Fruit fly (Drosophila melanogaster) whole organism, embryonic: ENCODE measurements around the gene Hpr1.
A peak's percentile ranks its signal among the peaks of the same experiment; 100 is the strongest.

Experiments used
- Ada2b ChIP-seq: fragments of 200-800 bp; sonication (Bioruptor generic); IDR thresholded peaks from 2 replicates; pipeline ENCODE4 v1.3.6; 2022; ENCODE audit warnings: missing biosample characterization, missing genetic modification characterization
- C15 ChIP-seq: fragments of 200-800 bp; sonication (Bioruptor generic); IDR thresholded peaks from 3 replicates; pipeline ENCODE4 v1.3.6; 2022; ENCODE audit warnings: missing biosample characterization, missing genetic modification characterization
- CG10543 ChIP-seq: fragments of 200-800 bp; sonication (Bioruptor generic); optimal IDR thresholded peaks from 3 replicates; lab custom pipeline; 2017; ENCODE audit warnings: missing biosample characterization, mild to moderate bottlenecking, missing genetic modification characterization, moderate library complexity
- CG11085 ChIP-seq: fragments of 200-800 bp; sonication (Bioruptor generic); IDR thresholded peaks from 2 replicates; pipeline ENCODE4 v1.3.6; 2022; ENCODE audit warnings: missing biosample characterization, missing genetic modification characterization
- CG11696 ChIP-seq: fragments of 200-800 bp; sonication (Bioruptor generic); IDR thresholded peaks from 2 replicates; pipeline ENCODE4 v1.3.6; 2022; ENCODE audit warnings: missing biosample characterization, missing genetic modification characterization
- CG14965 ChIP-seq: fragments of 200-800 bp; sonication (Bioruptor generic); optimal IDR thresholded peaks from 2 replicates; lab custom pipeline; 2016; ENCODE audit warnings: missing biosample characterization, missing genetic modification characterization, borderline replicate concordance
- CG15269 ChIP-seq: fragments of 200-800 bp; sonication (Bioruptor generic); optimal IDR thresholded peaks from 2 replicates; lab custom pipeline; 2018; ENCODE audit warnings: missing biosample characterization, mild to moderate bottlenecking, missing genetic modification characterization, moderate library complexity
- CG16863 ChIP-seq: fragments of 200-800 bp; sonication (Bioruptor generic); optimal IDR thresholded peaks from 3 replicates; lab custom pipeline; 2016; ENCODE audit warnings: missing biosample characterization, missing genetic modification characterization
- CG18599 ChIP-seq: fragments of 200-800 bp; sonication (Bioruptor generic); optimal IDR thresholded peaks from 3 replicates; lab custom pipeline; 2017; ENCODE audit warnings: missing biosample characterization, missing genetic modification characterization, mild to moderate bottlenecking, moderate library complexity, missing genetic modification reagents
- CG34376 ChIP-seq: fragments of 200-800 bp; sonication (Bioruptor generic); optimal IDR thresholded peaks from 2 replicates; lab custom pipeline; 2018; ENCODE audit warnings: missing biosample characterization, mild to moderate bottlenecking, missing genetic modification characterization
- CG34422 ChIP-seq: fragments of 200-800 bp; sonication (Bioruptor generic); IDR thresholded peaks from 3 replicates; pipeline ENCODE4 v1.3.6; 2022; ENCODE audit warnings: missing biosample characterization, missing genetic modification characterization
- CG4820 ChIP-seq: fragments of 200-800 bp; sonication (Bioruptor generic); optimal IDR thresholded peaks from 3 replicates; lab custom pipeline; 2016; ENCODE audit warnings: missing biosample characterization, missing genetic modification characterization
- CG5953 ChIP-seq: fragments of 200-800 bp; sonication (Bioruptor generic); IDR thresholded peaks from 2 replicates; pipeline ENCODE4 v1.3.6; 2022; ENCODE audit warnings: missing biosample characterization, missing genetic modification characterization
- CG7987 ChIP-seq: fragments of 200-800 bp; sonication (Bioruptor generic); optimal IDR thresholded peaks from 2 replicates; lab custom pipeline; 2018; ENCODE audit warnings: missing biosample characterization, mild to moderate bottlenecking, missing genetic modification characterization, moderate library complexity
- CG9932 ChIP-seq: fragments of 200-800 bp; sonication (Bioruptor generic); IDR thresholded peaks from 2 replicates; pipeline ENCODE4 v1.3.6; 2022; ENCODE audit warnings: missing biosample characterization, missing genetic modification characterization
- CkIIα-i1 ChIP-seq: fragments of 200-800 bp; sonication (Bioruptor generic); IDR thresholded peaks from 2 replicates; pipeline ENCODE4 v1.3.6; 2022; ENCODE audit warnings: missing biosample characterization, missing genetic modification characterization
- Drgx ChIP-seq: fragments of 200-800 bp; sonication (Bioruptor generic); IDR thresholded peaks from 2 replicates; pipeline ENCODE4 v1.3.6; 2022; ENCODE audit warnings: missing biosample characterization, missing genetic modification characterization
- Hey ChIP-seq: fragments of 200-800 bp; sonication (Bioruptor generic); optimal IDR thresholded peaks from 3 replicates; lab custom pipeline; 2018; ENCODE audit warnings: missing biosample characterization, mild to moderate bottlenecking, missing genetic modification characterization
- Hmr ChIP-seq: fragments of 200-800 bp; sonication (Bioruptor generic); optimal IDR thresholded peaks from 3 replicates; lab custom pipeline; 2017; ENCODE audit warnings: mild to moderate bottlenecking, missing biosample characterization, missing genetic modification reagents, missing genetic modification characterization
- Mrtf ChIP-seq: fragments of 200-800 bp; sonication (Bioruptor generic); IDR thresholded peaks from 3 replicates; pipeline ENCODE4 v1.3.6; 2022; ENCODE audit warnings: missing biosample characterization, missing genetic modification characterization
- NFAT ChIP-seq: fragments of 200-800 bp; sonication (Bioruptor generic); IDR thresholded peaks from 2 replicates; pipeline ENCODE4 v1.3.6; 2022; ENCODE audit warnings: missing biosample characterization, missing genetic modification characterization
- Ptx1 ChIP-seq: fragments of 200-800 bp; sonication (Bioruptor generic); IDR thresholded peaks from 2 replicates; pipeline ENCODE4 v1.3.6; 2022; ENCODE audit warnings: missing biosample characterization, missing genetic modification characterization
- Rfx ChIP-seq: fragments of 200-800 bp; sonication (Bioruptor generic); IDR thresholded peaks from 2 replicates; pipeline ENCODE4 v1.3.6; 2022; ENCODE audit warnings: missing biosample characterization, missing genetic modification characterization
- Vsx1 ChIP-seq: fragments of 200-800 bp; sonication (Bioruptor generic); optimal IDR thresholded peaks from 2 replicates; lab custom pipeline; 2017; ENCODE audit warnings: missing biosample characterization, mild to moderate bottlenecking, missing genetic modification characterization, missing genetic modification reagents
- ap ChIP-seq: fragments of 200-800 bp; sonication (Bioruptor generic); IDR thresholded peaks from 2 replicates; pipeline ENCODE4 v1.3.6; 2022; ENCODE audit warnings: missing biosample characterization, missing genetic modification characterization
- ara ChIP-seq: fragments of 200-800 bp; sonication (Bioruptor generic); IDR thresholded peaks from 2 replicates; pipeline ENCODE4 v1.3.6; 2022; ENCODE audit warnings: missing biosample characterization, missing genetic modification characterization
- bcd ChIP-seq: fragments of 200-800 bp; sonication (Bioruptor generic); optimal IDR thresholded peaks from 2 replicates; lab custom pipeline; 2017; ENCODE audit warnings: missing biosample characterization, mild to moderate bottlenecking, missing genetic modification characterization
- bsh ChIP-seq, 2 experiments: fragments of 200-800 bp; sonication (Bioruptor generic); optimal IDR thresholded peaks; 2 replicates each; lab custom pipeline; 2017 to 2018; ENCODE audit warnings: mild to moderate bottlenecking in 2 of 2, missing biosample characterization in 2 of 2, missing genetic modification characterization in 2 of 2, moderate library complexity in 1 of 2
- croc ChIP-seq: fragments of 200-800 bp; sonication (Bioruptor generic); conservative IDR thresholded peaks from 3 replicates; pipeline ENCODE4 v1.3.6; 2022; ENCODE audit warnings: missing biosample characterization, missing genetic modification characterization
- cwo ChIP-seq: fragments of 200-800 bp; sonication (Bioruptor generic); optimal IDR thresholded peaks from 3 replicates; lab custom pipeline; 2017; ENCODE audit warnings: missing biosample characterization, missing genetic modification characterization, mild to moderate bottlenecking, moderate library complexity, missing genetic modification reagents
- dmrt99B ChIP-seq: fragments of 200-800 bp; sonication (Bioruptor generic); optimal IDR thresholded peaks from 2 replicates; lab custom pipeline; 2018; ENCODE audit warnings: missing biosample characterization, mild to moderate bottlenecking, missing genetic modification characterization, moderate library complexity
- dpn ChIP-seq, 2 experiments: fragments of 200-800 bp; sonication (Bioruptor generic); optimal IDR thresholded peaks; 3 replicates each; lab custom pipeline; 2016; ENCODE audit warnings: missing biosample characterization in 2 of 2, missing genetic modification characterization in 2 of 2
- dysf ChIP-seq: fragments of 200-800 bp; sonication (Bioruptor generic); IDR thresholded peaks from 3 replicates; pipeline ENCODE4 v1.3.6; 2022; ENCODE audit warnings: missing biosample characterization, missing genetic modification characterization
- en ChIP-seq: fragments of 200-800 bp; sonication (Bioruptor generic); optimal IDR thresholded peaks from 2 replicates; lab custom pipeline; 2016; ENCODE audit warnings: missing biosample characterization, missing genetic modification characterization
- exex ChIP-seq: fragments of 200-800 bp; sonication (Bioruptor generic); optimal IDR thresholded peaks from 4 replicates; lab custom pipeline; 2018; ENCODE audit warnings: missing biosample characterization, mild to moderate bottlenecking, missing genetic modification characterization, moderate library complexity
- ftz-f1 ChIP-seq: fragments of 200-800 bp; sonication (Bioruptor generic); optimal IDR thresholded peaks from 2 replicates; lab custom pipeline; 2016; ENCODE audit warnings: missing biosample characterization, missing genetic modification characterization
- gcm ChIP-seq: fragments of 200-800 bp; sonication (Bioruptor generic); optimal IDR thresholded peaks from 2 replicates; lab custom pipeline; 2019; ENCODE audit warnings: missing biosample characterization, mild to moderate bottlenecking, missing genetic modification characterization, moderate library complexity
- grn ChIP-seq: fragments of 200-800 bp; sonication (Bioruptor generic); optimal IDR thresholded peaks from 3 replicates; lab custom pipeline; 2017; ENCODE audit warnings: missing biosample characterization, missing genetic modification characterization
- jing ChIP-seq: fragments of 200-800 bp; sonication (Bioruptor generic); optimal IDR thresholded peaks from 2 replicates; lab custom pipeline; 2018; ENCODE audit warnings: missing biosample characterization, mild to moderate bottlenecking, missing genetic modification characterization
- lbe ChIP-seq: fragments of 200-800 bp; sonication (Bioruptor generic); optimal IDR thresholded peaks from 2 replicates; lab custom pipeline; 2016; ENCODE audit warnings: missing biosample characterization, mild to moderate bottlenecking, missing genetic modification characterization
- nerfin-1 ChIP-seq: fragments of 200-800 bp; sonication (Bioruptor generic); optimal IDR thresholded peaks from 3 replicates; lab custom pipeline; 2019; ENCODE audit warnings: missing biosample characterization, mild to moderate bottlenecking, missing genetic modification characterization, moderate library complexity
- pb ChIP-seq: fragments of 200-800 bp; sonication (Bioruptor generic); optimal IDR thresholded peaks from 3 replicates; lab custom pipeline; 2016; ENCODE audit warnings: missing biosample characterization, missing genetic modification characterization
- pfk ChIP-seq: fragments of 200-800 bp; sonication (Bioruptor generic); optimal IDR thresholded peaks from 2 replicates; lab custom pipeline; 2018; ENCODE audit warnings: missing biosample characterization, mild to moderate bottlenecking, missing genetic modification characterization, moderate library complexity
- row ChIP-seq: fragments of 200-800 bp; sonication (Bioruptor generic); IDR thresholded peaks from 3 replicates; pipeline ENCODE4 v1.3.6; 2022; ENCODE audit warnings: missing biosample characterization, missing genetic modification characterization
- sens ChIP-seq: fragments of 200-800 bp; sonication (Bioruptor generic); peaks from one replicate; lab custom pipeline; 2016; ENCODE audit warnings: missing biosample characterization, missing genetic modification characterization
- slp2 ChIP-seq: fragments of 200-800 bp; sonication (Bioruptor generic); optimal IDR thresholded peaks from 2 replicates; lab custom pipeline; 2016; ENCODE audit warnings: missing biosample characterization, missing genetic modification characterization
- so ChIP-seq: fragments of 200-800 bp; sonication (Bioruptor generic); IDR thresholded peaks from 3 replicates; pipeline ENCODE4 v1.3.6; 2022; ENCODE audit warnings: missing biosample characterization, missing genetic modification characterization
- sob ChIP-seq: fragments of 200-800 bp; sonication (Bioruptor generic); IDR thresholded peaks from 2 replicates; pipeline ENCODE4 v1.3.6; 2022; ENCODE audit warnings: missing biosample characterization, missing genetic modification characterization
- unpg ChIP-seq: fragments of 200-800 bp; sonication (Bioruptor generic); optimal IDR thresholded peaks from 3 replicates; lab custom pipeline; 2018; ENCODE audit warnings: missing biosample characterization, mild to moderate bottlenecking, missing genetic modification characterization, moderate library complexity

The Hpr1 gene

DNA sequence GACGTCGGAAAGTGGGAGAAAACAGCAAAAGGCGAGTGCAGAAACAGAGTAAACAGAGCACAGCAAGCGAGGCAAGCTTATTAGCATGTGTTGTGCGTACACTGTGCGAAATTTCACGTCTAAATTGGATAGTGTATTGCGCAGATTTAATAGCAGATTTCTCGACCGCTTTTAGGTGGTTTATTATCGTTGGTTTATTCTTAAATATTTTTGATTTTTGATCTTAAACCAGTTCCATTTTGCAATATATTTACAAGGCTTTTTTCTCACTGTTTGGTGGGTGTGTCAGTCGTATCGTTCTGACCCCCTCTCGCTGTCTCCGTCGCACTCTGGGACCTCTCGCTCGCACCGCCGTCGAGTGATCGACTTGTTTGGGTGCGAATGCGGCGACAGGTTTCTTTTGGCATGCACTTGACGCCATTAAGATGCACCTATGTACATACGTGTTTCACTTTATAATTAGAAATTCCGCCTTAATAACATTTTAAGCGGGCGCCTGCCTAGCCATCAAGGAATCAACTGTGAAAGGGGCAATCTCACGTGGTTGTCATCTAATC lies 12.8 kb upstream of the Hpr1 start (continued):
- TF ChIP-seq Mrtf (no peak), dpn (GFP tag; optimal IDR thresholded peaks at IDR 0.05; lab: Kevin White, UChicago) (peak in 1 of 2 experiments; percentile 11), CG4820 (GFP tag; lab: Kevin White, UChicago) (peak; percentile 9), CkIIα-i1 (GFP tag; lab: Robert Waterston, UW) (no peak), lbe (GFP tag; lab: Kevin White, UChicago) (peak; percentile 49), Hmr (GFP tag; lab: Kevin White, UChicago) (no peak), CG14965 (GFP tag; lab: Kevin White, UChicago) (no peak), Rfx (GFP tag; lab: Robert Waterston, UW) (0 out of 2 replicates have a peak, but pooled peaks have one; percentile 25), Ada2b (GFP tag; lab: Robert Waterston, UW) (peak; percentile 26; the same call in 1 of the 2 replicates), CG34422 (GFP tag; lab: Robert Waterston, UW) (0 out of 3 replicates have a peak, but pooled peaks have one; percentile 18), so (GFP tag; lab: Robert Waterston, UW) (0 out of 3 replicates have a peak, but pooled peaks have one; percentile 39), bsh (GFP tag; optimal IDR thresholded peaks at IDR 0.05; lab: Kevin White, UChicago) (peak in 1 of 2 experiments; percentile 78), dmrt99B (tag; lab: Kevin White, UChicago) (peak; percentile 44), dysf (GFP tag; lab: Robert Waterston, UW) (peak; percentile 31; the same call in 1 of the 3 replicates), en (no peak), ap (GFP tag; lab: Robert Waterston, UW) (peak; percentile 16; the same call in 1 of the 2 replicates), CG11696 (GFP tag; lab: Robert Waterston, UW) (no peak), croc (no peak), Drgx (GFP tag; lab: Robert Waterston, UW) (peak; percentile 95), CG15269 (tag; lab: Kevin White, UChicago) (peak; percentile 9), unpg (GFP tag; lab: Kevin White, UChicago) (peak; percentile 24), CG16863 (GFP tag; lab: Kevin White, UChicago) (peak; percentile 6), sob (GFP tag; lab: Robert Waterston, UW) (peak; percentile 27; the same call in 1 of the 2 replicates), pb (GFP tag; lab: Kevin White, UChicago) (no peak), Ptx1 (peak; percentile 49; the same call in 1 of the 2 replicates), CG9932 (GFP tag; lab: Robert Waterston, UW) (0 out of 2 replicates have a peak, but pooled peaks have one; percentile 27), row (peak; percentile 58), C15 (0 out of 3 replicates have a peak, but pooled peaks have one; percentile 19), sens (GFP tag; lab: Kevin White, UChicago) (peak; percentile 75), slp2 (GFP tag; lab: Kevin White, UChicago) (no peak)

DNA sequence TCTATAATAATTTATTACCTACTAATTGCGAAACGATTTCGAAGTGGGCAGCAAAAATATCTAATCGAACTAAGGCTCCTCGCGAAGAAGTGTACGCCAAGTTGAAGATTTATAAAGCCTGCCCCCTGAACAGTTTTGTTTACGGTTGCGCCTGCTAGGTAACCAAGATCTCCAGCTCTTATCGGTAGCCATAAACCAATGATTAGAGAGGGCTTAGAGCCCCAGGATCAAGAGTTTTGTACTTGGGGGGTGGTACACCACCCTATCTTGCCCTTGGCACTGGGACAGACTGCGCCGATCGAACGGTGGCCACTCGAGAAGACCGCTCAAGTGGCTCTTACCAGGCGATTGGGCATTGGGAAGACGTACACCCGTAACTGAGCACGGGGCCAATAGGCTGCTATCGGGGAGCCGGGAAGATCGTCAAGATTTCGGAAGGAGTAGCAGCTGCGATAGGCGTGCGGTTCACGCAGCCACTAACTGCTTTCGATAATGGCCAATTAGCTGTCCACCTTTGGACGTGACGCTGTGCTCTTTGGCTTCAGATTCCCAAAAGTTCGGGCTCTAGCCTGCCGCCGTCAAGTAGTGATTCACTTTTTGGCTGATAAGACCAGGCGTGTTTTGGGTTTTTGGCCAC lies 11.2 kb upstream of the Hpr1 start:
- no peak for TF ChIP-seq CG11085
- TF ChIP-seq grn (GFP tag; lab: Kevin White, UChicago), result peak; percentile 75
- TF ChIP-seq ara, result no peak
- TF ChIP-seq nerfin-1 (tag; lab: Kevin White, UChicago), result no peak
- TF ChIP-seq Vsx1 (GFP tag; lab: Kevin White, UChicago), result peak; percentile 24
- TF ChIP-seq CG34376 (GFP tag; lab: Kevin White, UChicago), result peak; percentile 86
- peak; percentile 87 for TF ChIP-seq exex (tag; lab: Kevin White, UChicago)
- TF ChIP-seq CG5953 (GFP tag; lab: Robert Waterston, UW), result no peak
- no peak for TF ChIP-seq gcm (GFP tag; lab: Kevin White, UChicago)
- TF ChIP-seq cwo (GFP tag; lab: Kevin White, UChicago), result peak; percentile 70
- no peak for TF ChIP-seq Ada2b (GFP tag; lab: Robert Waterston, UW)
- 0 out of 2 replicates have a peak, but pooled peaks have one; percentile 10 for TF ChIP-seq NFAT (GFP tag; lab: Robert Waterston, UW)
- TF ChIP-seq CG10543 (GFP tag; lab: Kevin White, UChicago), result peak; percentile 21
- peak; percentile 85 for TF ChIP-seq Hey (tag; lab: Kevin White, UChicago)
- peak; percentile 49 for TF ChIP-seq CG7987 (GFP tag; lab: Kevin White, UChicago)
- TF ChIP-seq jing (GFP tag; lab: Kevin White, UChicago), result no peak
- TF ChIP-seq ftz-f1 (GFP tag; lab: Kevin White, UChicago), result peak; percentile 23
- no peak for TF ChIP-seq C15
- TF ChIP-seq pfk (GFP tag; lab: Kevin White, UChicago), result no peak
- TF ChIP-seq CG18599, result peak; percentile 53
- no peak for TF ChIP-seq bcd
